Fruit fly (Drosophila melanogaster) whole organism, adult: Measurements from ENCODE around the gene BNIP3.

Source experiments
- CG11617 ChIP-seq: fragments of 200-800 bp; sonication (Bioruptor generic); optimal IDR thresholded peaks from 2 replicates; lab custom pipeline; 2017; ENCODE audit warnings: mild to moderate bottlenecking, missing biosample characterization, missing genetic modification reagents, missing genetic modification characterization
- CG1620 ChIP-seq: fragments of 200-800 bp; sonication (Bioruptor generic); optimal IDR thresholded peaks from 2 replicates; lab custom pipeline; 2016; ENCODE audit warnings: missing biosample characterization, missing genetic modification characterization
- CG33017 ChIP-seq: fragments of 200-800 bp; sonication (Bioruptor generic); optimal IDR thresholded peaks from 2 replicates; lab custom pipeline; 2018; ENCODE audit warnings: missing biosample characterization, mild to moderate bottlenecking, missing genetic modification characterization, moderate library complexity
- Crg-1 ChIP-seq: fragments of 200-800 bp; sonication (Bioruptor generic); optimal IDR thresholded peaks from 2 replicates; lab custom pipeline; 2016; ENCODE audit warnings: missing biosample characterization, missing genetic modification characterization
- bab1 ChIP-seq: fragments of 200-800 bp; sonication (Bioruptor generic); optimal IDR thresholded peaks from 3 replicates; lab custom pipeline; 2019; ENCODE audit warnings: missing biosample characterization, mild to moderate bottlenecking, missing genetic modification characterization, moderate library complexity
- cic ChIP-seq: fragments of 200-800 bp; sonication (Bioruptor generic); optimal IDR thresholded peaks from 2 replicates; lab custom pipeline; 2017; ENCODE audit warnings: missing biosample characterization, mild to moderate bottlenecking, missing genetic modification characterization, moderate library complexity
- cnc ChIP-seq, 2 experiments: fragments of >200 bp; optimal IDR thresholded peaks; 2 replicates each; lab custom pipeline; 2017
- kay ChIP-seq: fragments of 200-800 bp; sonication (Bioruptor generic); peaks from one replicate; lab custom pipeline; 2016; ENCODE audit warnings: missing biosample characterization, missing genetic modification characterization, borderline replicate concordance
- tj ChIP-seq: fragments of 200-800 bp; sonication (Bioruptor generic); optimal IDR thresholded peaks from 3 replicates; lab custom pipeline; 2017; ENCODE audit warnings: missing biosample characterization, mild to moderate bottlenecking, missing genetic modification characterization, moderate library complexity
- toe ChIP-seq: fragments of 200-800 bp; sonication (Bioruptor generic); optimal IDR thresholded peaks from 2 replicates; lab custom pipeline; 2016; ENCODE audit warnings: missing biosample characterization, missing genetic modification characterization

DNA sequence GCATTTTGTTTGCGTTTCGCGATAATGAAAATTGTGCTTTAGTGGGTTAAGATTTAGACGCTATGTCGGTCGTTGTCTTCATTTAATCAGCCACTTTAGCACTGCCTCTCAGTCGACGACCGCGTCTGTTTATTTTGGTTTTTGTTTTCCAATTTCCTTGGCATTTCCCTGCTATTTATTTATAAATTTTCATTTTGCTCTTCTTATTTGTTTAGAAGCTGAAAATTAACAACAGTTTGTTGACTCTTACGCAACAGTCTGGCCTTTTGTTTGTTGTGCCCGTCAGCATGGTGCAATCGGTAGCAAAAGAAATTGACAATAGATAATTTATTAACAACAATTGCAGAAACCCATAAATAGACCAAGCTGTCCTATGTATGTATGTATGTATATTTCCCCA, 11.6 kb downstream of the BNIP3 start:
- TF ChIP-seq CG1620 (GFP tag; lab: Kevin White, UChicago) (peak; percentile 2), cnc (optimal IDR thresholded peaks at IDR 0.05; lab: Kevin White, UChicago) (no peak), cic (no peak), tj (GFP tag; lab: Kevin White, UChicago) (no peak), CG11617 (GFP tag; lab: Kevin White, UChicago) (no peak), Crg-1 (GFP tag; lab: Kevin White, UChicago) (no peak), toe (no peak), kay (GFP tag; lab: Kevin White, UChicago) (peak; percentile 85), bab1 (GFP tag; lab: Kevin White, UChicago) (no peak), CG33017 (tag; lab: Kevin White, UChicago) (no peak)
